Worm (Caenorhabditis elegans) whole organism, early embryonic: ENCODE measurements around the gene gei-13.

Source experiments
- B0310.2 ChIP-seq: sonication (generic microtip); optimal IDR thresholded peaks from 2 replicates; lab custom pipeline; 2016; ENCODE audit warnings: mild to moderate bottlenecking, missing genetic modification characterization, missing compliant biosample characterization
- F13C5.2 ChIP-seq: sonication (generic microtip); optimal IDR thresholded peaks from 2 replicates; lab custom pipeline; 2017; ENCODE audit warnings: mild to moderate bottlenecking, missing genetic modification characterization, inconsistent platforms, missing compliant biosample characterization
- aly-1 ChIP-seq: sonication (generic microtip); optimal IDR thresholded peaks from 2 replicates; lab custom pipeline; 2016; ENCODE audit warnings: missing genetic modification characterization, missing compliant biosample characterization
- ama-1 ChIP-seq: fragments of 150-350 bp; optimal IDR thresholded peaks from 2 replicates; lab custom pipeline; 2014
- ceh-13 ChIP-seq: fragments of 200-800 bp; sonication (Bioruptor generic); optimal IDR thresholded peaks from 2 replicates; lab custom pipeline; 2018; ENCODE audit warnings: mild to moderate bottlenecking, missing genetic modification characterization, missing compliant biosample characterization
- ceh-36 ChIP-seq: sonication (generic microtip); optimal IDR thresholded peaks from 2 replicates; lab custom pipeline; 2016; ENCODE audit warnings: missing genetic modification characterization, inconsistent platforms, missing compliant biosample characterization
- ets-7 ChIP-seq: sonication (generic microtip); optimal IDR thresholded peaks from 2 replicates; lab custom pipeline; 2016; ENCODE audit warnings: missing genotype, missing genetic modification characterization, missing compliant biosample characterization
- flt-1 ChIP-seq: fragments of 200-800 bp; sonication (Bioruptor generic); IDR thresholded peaks from 2 replicates; pipeline ENCODE4 v1.3.6; 2022; ENCODE audit warnings: missing genetic modification characterization, missing compliant biosample characterization
- hmbx-1 ChIP-seq: sonication (generic microtip); optimal IDR thresholded peaks from 2 replicates; lab custom pipeline; 2016; ENCODE audit warnings: mild to moderate bottlenecking, missing genetic modification characterization, missing compliant biosample characterization
- hmg-4 ChIP-seq: fragments of 200-800 bp; sonication (Bioruptor generic); optimal IDR thresholded peaks from 2 replicates; lab custom pipeline; 2018; ENCODE audit warnings: mild to moderate bottlenecking, missing genetic modification characterization, missing compliant biosample characterization
- hnd-1 ChIP-seq: sonication (generic microtip); optimal IDR thresholded peaks from 2 replicates; lab custom pipeline; 2016; ENCODE audit warnings: missing genetic modification characterization, missing compliant biosample characterization
- pes-1 ChIP-seq: fragments of 200-800 bp; sonication (Bioruptor generic); IDR thresholded peaks from 2 replicates; pipeline ENCODE4 v1.3.6; 2022; ENCODE audit warnings: missing genetic modification reagents, missing genetic modification characterization, missing compliant biosample characterization
- scrt-1 ChIP-seq: fragments of 200-800 bp; sonication (Bioruptor generic); IDR thresholded peaks from 2 replicates; pipeline ENCODE4 v1.3.6; 2022; ENCODE audit warnings: missing genetic modification characterization, missing compliant biosample characterization
- sea-1 ChIP-seq: fragments of 200-800 bp; sonication (Bioruptor generic); conservative IDR thresholded peaks from 2 replicates; pipeline ENCODE4 v1.3.6; 2022; ENCODE audit warnings: missing genetic modification characterization, missing compliant biosample characterization
- tbx-11 ChIP-seq: fragments of 200-800 bp; sonication (Bioruptor generic); IDR thresholded peaks from 2 replicates; pipeline ENCODE4 v1.3.6; 2022; ENCODE audit warnings: missing genetic modification characterization, missing compliant biosample characterization
- tbx-37 ChIP-seq: fragments of 200-800 bp; sonication (Bioruptor generic); conservative IDR thresholded peaks from 2 replicates; pipeline ENCODE4 v1.3.6; 2022; ENCODE audit warnings: missing genetic modification reagents, missing genetic modification characterization, missing compliant biosample characterization
- tra-4 ChIP-seq: sonication (generic microtip); optimal IDR thresholded peaks from 2 replicates; lab custom pipeline; 2017; ENCODE audit warnings: missing genetic modification characterization, missing compliant biosample characterization

Gene gei-13

ce11 chrIII:9623460-9623859 is 13.5 kb downstream of the gei-13 start:
- TF ChIP-seq pes-1 (no peak), hmbx-1 (tag; lab: Kevin White, UChicago) (no peak), B0310.2 (tag; lab: Kevin White, UChicago) (no peak), sea-1 (GFP tag; lab: Robert Waterston, UW) (no peak), ceh-36 (tag; lab: Kevin White, UChicago) (no peak), ceh-13 (GFP tag; lab: Kevin White, UChicago) (no peak), tra-4 (tag; lab: Kevin White, UChicago) (no peak), scrt-1 (no peak), hnd-1 (tag; lab: Kevin White, UChicago) (no peak), ets-7 (no peak), ama-1 (lab: Kevin White, UChicago) (no peak), tbx-11 (GFP tag; lab: Robert Waterston, UW) (no peak), aly-1 (tag; lab: Kevin White, UChicago) (no peak), flt-1 (GFP tag; lab: Robert Waterston, UW) (no peak)

ce11 chrIII:9621840-9622525 is 14.9 kb downstream of the gei-13 start:
- TF ChIP-seq aly-1 (tag; lab: Kevin White, UChicago): no peak
- no peak for TF ChIP-seq sea-1 (GFP tag; lab: Robert Waterston, UW)
- TF ChIP-seq ceh-36 (tag; lab: Kevin White, UChicago): no peak
- no peak for TF ChIP-seq pes-1
- TF ChIP-seq tbx-11 (GFP tag; lab: Robert Waterston, UW): no peak

DNA sequence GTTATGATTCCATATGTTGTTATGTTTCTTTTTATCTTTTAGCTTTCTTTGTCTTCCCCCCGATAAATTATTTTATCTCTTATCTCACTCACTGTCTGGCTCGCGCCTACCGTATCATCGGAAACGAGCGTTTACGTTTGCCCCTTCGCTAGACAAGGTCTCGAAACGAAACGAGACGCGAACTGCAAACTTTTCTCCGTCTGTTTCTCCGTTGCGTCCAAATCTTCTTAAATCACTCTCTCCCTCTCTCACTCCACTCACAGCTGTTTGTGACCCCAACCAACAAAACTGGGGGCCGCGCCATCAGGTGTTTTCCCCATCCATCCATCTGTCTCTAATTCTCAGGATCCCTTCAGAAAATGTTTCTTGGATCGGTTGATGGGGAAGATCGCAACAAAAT is 16.8 kb downstream of the gei-13 start:
- TF ChIP-seq tra-4 (tag; lab: Kevin White, UChicago) (no peak), hmbx-1 (tag; lab: Kevin White, UChicago) (no peak), B0310.2 (tag; lab: Kevin White, UChicago) (no peak), scrt-1 (no peak), sea-1 (GFP tag; lab: Robert Waterston, UW) (no peak), ama-1 (lab: Kevin White, UChicago) (no peak), tbx-11 (GFP tag; lab: Robert Waterston, UW) (no peak), ets-7 (no peak), F13C5.2 (no peak)

DNA sequence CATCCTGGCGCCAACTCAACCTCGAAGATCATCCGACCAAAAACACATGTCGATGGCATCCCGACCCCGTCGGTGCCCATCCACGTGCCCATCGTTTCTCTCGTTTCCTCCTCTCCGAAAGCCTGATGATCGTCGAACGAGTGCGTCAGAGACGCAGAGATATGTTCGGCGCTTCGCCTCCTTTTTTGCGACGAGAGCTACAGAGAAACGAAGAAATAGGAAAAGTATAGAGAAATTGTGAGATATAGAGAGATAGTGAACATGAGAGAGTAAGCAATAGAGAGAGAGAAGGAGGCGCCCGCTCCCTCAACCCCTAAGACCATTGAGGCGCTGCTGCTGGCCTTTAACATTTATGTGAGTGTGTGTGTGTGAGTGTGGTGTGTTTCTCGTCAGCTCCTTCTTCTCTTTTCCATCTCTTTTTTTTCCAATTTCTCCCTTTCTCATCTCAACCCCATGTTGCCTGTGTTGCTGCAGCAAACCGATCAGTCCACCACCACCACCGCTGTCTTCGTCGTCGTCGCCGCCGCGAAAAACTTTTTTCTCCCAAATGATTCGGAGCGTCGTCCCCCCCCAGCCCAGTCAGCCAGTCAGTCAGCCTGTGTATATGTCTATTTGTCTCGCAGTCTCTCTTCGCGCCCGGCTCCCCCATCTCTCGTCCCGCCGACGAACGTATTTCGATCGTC is 17.7 kb downstream of the gei-13 start, which contains the start of gene hlh-11:
Gene hlh-11, plus strand, starts transcription at position 633 of the 683 bp plus-strand sequence.
- TF ChIP-seq ceh-36 (tag; lab: Kevin White, UChicago) (no peak), hmg-4 (GFP tag; lab: Kevin White, UChicago) (no peak), tbx-11 (GFP tag; lab: Robert Waterston, UW) (no peak), tbx-37 (GFP tag; lab: Robert Waterston, UW) (no peak), hmbx-1 (tag; lab: Kevin White, UChicago) (no peak), ets-7 (no peak), ceh-13 (GFP tag; lab: Kevin White, UChicago) (no peak), F13C5.2 (no peak), ama-1 (lab: Kevin White, UChicago) (no peak), tra-4 (tag; lab: Kevin White, UChicago) (no peak), B0310.2 (tag; lab: Kevin White, UChicago) (no peak), scrt-1 (no peak), hnd-1 (tag; lab: Kevin White, UChicago) (no peak), flt-1 (GFP tag; lab: Robert Waterston, UW) (no peak), aly-1 (tag; lab: Kevin White, UChicago) (no peak), pes-1 (no peak), sea-1 (GFP tag; lab: Robert Waterston, UW) (no peak)

ce11 chrIII:9617599-9618262 is 19.2 kb downstream of the gei-13 start:
- TF ChIP-seq tbx-37 (GFP tag; lab: Robert Waterston, UW) (no peak), hnd-1 (tag; lab: Kevin White, UChicago) (no peak), hmbx-1 (tag; lab: Kevin White, UChicago) (no peak), sea-1 (GFP tag; lab: Robert Waterston, UW) (no peak)

- no peak for TF ChIP-seq ceh-36 (tag; lab: Kevin White, UChicago)
- TF ChIP-seq pes-1: no peak
- TF ChIP-seq ceh-13 (GFP tag; lab: Kevin White, UChicago): no peak
- TF ChIP-seq flt-1 (GFP tag; lab: Robert Waterston, UW): no peak
- no peak for TF ChIP-seq tbx-37 (GFP tag; lab: Robert Waterston, UW)
- no peak for TF ChIP-seq sea-1 (GFP tag; lab: Robert Waterston, UW)
- TF ChIP-seq scrt-1: no peak
- TF ChIP-seq tbx-11 (GFP tag; lab: Robert Waterston, UW): no peak
- TF ChIP-seq tra-4 (tag; lab: Kevin White, UChicago): no peak
- TF ChIP-seq F13C5.2: no peak
- no peak for TF ChIP-seq hmg-4 (GFP tag; lab: Kevin White, UChicago)
- TF ChIP-seq hmbx-1 (tag; lab: Kevin White, UChicago): no peak
- TF ChIP-seq hnd-1 (tag; lab: Kevin White, UChicago): no peak
- no peak for TF ChIP-seq aly-1 (tag; lab: Kevin White, UChicago)
- TF ChIP-seq ama-1 (lab: Kevin White, UChicago): no peak
Observed at ce11 chrIII:9616933-9617332, 20.0 kb downstream of the gei-13 start.

DNA sequence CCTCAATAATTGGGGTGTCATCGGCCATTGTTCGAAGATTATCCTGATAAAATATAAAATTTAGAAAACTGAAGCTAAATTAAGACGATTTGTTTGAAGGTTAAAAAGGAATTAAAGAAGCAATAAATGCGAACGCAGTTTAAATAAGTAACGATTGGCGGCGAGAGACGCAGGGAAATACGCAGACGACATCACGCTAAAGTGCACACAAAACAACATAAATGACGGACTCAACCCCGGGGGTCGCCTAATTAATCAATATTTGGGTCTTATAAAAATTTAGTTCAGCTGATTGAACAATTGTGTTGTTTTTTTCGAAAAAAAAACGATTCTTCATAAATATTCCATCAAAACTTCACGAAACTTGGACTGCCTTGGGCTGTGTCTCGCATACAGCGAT is 20.5 kb downstream of the gei-13 start, which contains the start of gene hcp-3:
Gene hcp-3, minus strand, starts transcription at position 45 of the 400 bp plus-strand sequence.
- TF ChIP-seq F13C5.2: no peak
- TF ChIP-seq pes-1: no peak
- no peak for TF ChIP-seq ets-7
- no peak for TF ChIP-seq tbx-11 (GFP tag; lab: Robert Waterston, UW)
